Fruit fly (Drosophila melanogaster) Kc167 (cell line): Measurements from ENCODE around the gene CG10853.

Experiments used
- Sin3A ChIP-seq: fragments of >200 bp; optimal IDR thresholded peaks from 2 replicates; lab custom pipeline; 2018; ENCODE audit warnings: missing external identifiers
- ttk ChIP-seq: sonication (Bioruptor generic); optimal IDR thresholded peaks from 2 replicates; lab custom pipeline; 2017; ENCODE audit warnings: missing external identifiers

- TF ChIP-seq ttk, result no peak
- TF ChIP-seq Sin3A (lab: Kevin White, UChicago), result no peak
Observed at dm6 chr3L:3964671-3965070, 17.0 kb downstream of the CG10853 start, which contains the start of gene CG12605.
